Worm (Caenorhabditis elegans): ENCODE data around the gene F18F11.4.
A peak's percentile ranks its signal among the peaks of the same experiment; 100 is the strongest.

F18F11.4 gene

DNA sequence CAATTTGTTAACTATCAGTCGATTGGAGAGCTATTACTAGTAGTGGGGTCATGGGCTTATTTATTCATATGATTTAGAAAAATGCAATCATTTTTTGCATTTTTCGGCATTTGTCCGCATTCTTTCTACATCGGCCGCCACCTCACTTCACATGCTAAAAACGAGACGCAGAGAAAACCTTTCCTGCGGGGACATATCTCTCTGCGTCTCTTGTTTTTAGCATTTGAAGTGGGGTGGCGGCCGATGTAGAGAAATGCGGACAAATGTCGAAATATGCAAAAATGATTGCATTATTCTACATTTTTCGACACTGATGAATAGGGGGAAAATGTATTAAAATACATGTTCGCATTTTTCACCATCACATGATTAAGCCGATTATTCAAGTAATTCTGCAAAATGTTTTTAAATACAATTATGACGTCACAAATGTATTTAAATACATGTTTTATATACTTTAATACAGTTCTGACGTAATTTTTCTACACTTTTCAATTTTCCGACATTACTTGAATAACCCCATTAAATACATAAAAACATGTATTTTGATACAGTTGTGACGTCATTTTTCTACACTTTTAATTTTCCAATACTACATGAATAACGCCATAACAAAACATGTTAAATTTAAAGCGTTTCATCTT is 41.6 kb downstream of the F18F11.4 start:
- TF ChIP-seq ceh-28 (tag; optimal IDR thresholded peaks at IDR 0.05): no peak
- TF ChIP-seq lsy-12 (tag; optimal IDR thresholded peaks at IDR 0.05): no peak
- TF ChIP-seq ztf-11 (tag; optimal IDR thresholded peaks at IDR 0.05): no peak
- no peak for TF ChIP-seq unc-62 (GFP tag; optimal IDR thresholded peaks at IDR 0.05)
- TF ChIP-seq snpc-4 (tag; optimal IDR thresholded peaks at IDR 0.05): no peak
- TF ChIP-seq jun-1 (tag; optimal IDR thresholded peaks at IDR 0.05): no peak
- no peak for TF ChIP-seq elt-3 (tag; optimal IDR thresholded peaks at IDR 0.05)
- peak; percentile 39 for TF ChIP-seq egl-5 (tag; optimal IDR thresholded peaks at IDR 0.05)
- TF ChIP-seq daf-12 (tag; optimal IDR thresholded peaks at IDR 0.05): no peak
- TF ChIP-seq nhr-237 (tag; optimal IDR thresholded peaks at IDR 0.05): no peak
- TF ChIP-seq elt-1 (tag; optimal IDR thresholded peaks at IDR 0.05): no peak
- peak; percentile 34 for TF ChIP-seq lin-15B (tag; optimal IDR thresholded peaks at IDR 0.05)
- no peak for TF ChIP-seq nhr-67 (tag; optimal IDR thresholded peaks at IDR 0.05)
- no peak for TF ChIP-seq pha-4 (tag; optimal IDR thresholded peaks at IDR 0.05)
- TF ChIP-seq nhr-25 (tag; optimal IDR thresholded peaks at IDR 0.05): no peak

ce11 chrIV:373963-374362 is 43.3 kb downstream of the F18F11.4 start:
- no peak for TF ChIP-seq snpc-4 (tag; optimal IDR thresholded peaks at IDR 0.05)
- TF ChIP-seq pha-4 (tag; optimal IDR thresholded peaks at IDR 0.05): no peak
- no peak for TF ChIP-seq nhr-23 (tag; optimal IDR thresholded peaks at IDR 0.05)
- no peak for TF ChIP-seq zag-1 (tag; optimal IDR thresholded peaks at IDR 0.05)
- no peak for TF ChIP-seq nhr-76 (tag; optimal IDR thresholded peaks at IDR 0.05)
- no peak for TF ChIP-seq tbx-2 (tag; optimal IDR thresholded peaks at IDR 0.05)
- no peak for TF ChIP-seq aly-2 (tag; optimal IDR thresholded peaks at IDR 0.05)
- no peak for TF ChIP-seq elt-2 (tag; optimal IDR thresholded peaks at IDR 0.05)
- TF ChIP-seq elt-3 (tag; optimal IDR thresholded peaks at IDR 0.05): no peak

DNA sequence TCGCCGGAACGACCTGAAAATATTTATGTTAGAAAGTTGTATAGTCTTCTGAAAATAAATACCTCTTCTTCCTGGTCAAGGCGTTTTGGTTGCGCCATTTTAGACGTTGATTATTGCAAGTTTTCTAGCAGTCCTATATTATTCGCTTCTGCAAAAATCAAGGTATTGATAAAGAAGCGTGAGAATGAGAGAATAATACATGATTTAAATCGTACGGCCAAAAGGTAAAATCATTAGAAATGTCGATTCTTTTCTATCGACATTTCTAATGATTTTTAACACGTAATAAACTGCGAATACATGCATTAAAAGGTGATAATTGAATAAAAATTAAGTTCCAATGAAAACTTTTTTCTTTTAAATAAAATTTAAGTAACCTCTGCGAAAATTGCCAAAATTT is 45.3 kb downstream of the F18F11.4 start, which contains the start of gene fln-1:
TSS of gene fln-1 (minus strand) at position 101 of the 400 bp plus-strand sequence.
- TF ChIP-seq nhr-237 (tag; optimal IDR thresholded peaks at IDR 0.05) (no peak), ztf-11 (tag; optimal IDR thresholded peaks at IDR 0.05) (no peak), egl-27 (tag; optimal IDR thresholded peaks at IDR 0.05) (no peak), lin-15B (tag; optimal IDR thresholded peaks at IDR 0.05) (no peak), elt-3 (tag; optimal IDR thresholded peaks at IDR 0.05) (no peak), ceh-16 (tag; optimal IDR thresholded peaks at IDR 0.05) (no peak), nhr-43 (tag; optimal IDR thresholded peaks at IDR 0.05; ENCODE audit: poor library complexity, severe bottlenecking) (no peak), lin-39 (tag; optimal IDR thresholded peaks at IDR 0.05) (no peak), fos-1 (tag; optimal IDR thresholded peaks at IDR 0.05) (no peak), nhr-11 (tag; optimal IDR thresholded peaks at IDR 0.05) (no peak)

- TF ChIP-seq nhr-25 (tag; optimal IDR thresholded peaks at IDR 0.05): peak; percentile 51
- no peak for TF ChIP-seq tbx-2 (tag; optimal IDR thresholded peaks at IDR 0.05)
Measured at ce11 chrIV:377791-378190, 47.2 kb downstream of the F18F11.4 start.

DNA sequence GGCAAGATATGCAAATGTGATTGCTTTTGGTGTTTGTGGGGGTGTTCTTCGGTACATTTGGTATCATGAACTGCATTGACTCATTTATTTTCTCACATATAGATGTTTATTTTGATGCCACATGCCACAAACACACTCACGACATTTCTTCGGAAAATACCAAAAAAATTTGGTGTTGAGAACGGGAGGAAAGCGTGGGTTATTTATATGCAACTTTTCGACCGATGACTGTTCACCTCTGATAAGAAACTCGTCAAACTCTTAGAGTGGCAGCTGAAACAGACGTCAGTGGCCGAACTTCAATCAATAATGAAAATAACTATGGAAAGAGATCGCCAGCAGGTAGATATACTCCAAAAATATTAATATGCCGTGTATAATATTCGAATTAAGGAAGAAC is 47.7 kb downstream of the F18F11.4 start:
- TF ChIP-seq egl-5 (tag; optimal IDR thresholded peaks at IDR 0.05) (peak; percentile 17), elt-2 (tag; optimal IDR thresholded peaks at IDR 0.05) (peak; percentile 43), lin-15B (tag; optimal IDR thresholded peaks at IDR 0.05) (no peak), pqm-1 (tag; optimal IDR thresholded peaks at IDR 0.05) (peak; percentile 18), pha-4 (tag; optimal IDR thresholded peaks at IDR 0.05) (peak; percentile 9), tbx-2 (tag; optimal IDR thresholded peaks at IDR 0.05) (no peak), R02D3.7 (tag; optimal IDR thresholded peaks at IDR 0.05) (no peak)

ce11 chrIV:378838-379237 is 48.2 kb downstream of the F18F11.4 start:
- TF ChIP-seq mml-1 (tag; optimal IDR thresholded peaks at IDR 0.05) (no peak), nhr-12 (tag; optimal IDR thresholded peaks at IDR 0.05) (no peak), daf-12 (tag; optimal IDR thresholded peaks at IDR 0.05) (no peak), ztf-11 (tag; optimal IDR thresholded peaks at IDR 0.05) (no peak), pqm-1 (tag; optimal IDR thresholded peaks at IDR 0.05) (no peak), lin-15B (tag; optimal IDR thresholded peaks at IDR 0.05) (no peak), elt-3 (tag; optimal IDR thresholded peaks at IDR 0.05) (no peak), ceh-9 (tag; optimal IDR thresholded peaks at IDR 0.05) (no peak), tbx-2 (tag; optimal IDR thresholded peaks at IDR 0.05) (no peak), elt-1 (tag; optimal IDR thresholded peaks at IDR 0.05) (no peak), ceh-28 (tag; optimal IDR thresholded peaks at IDR 0.05) (no peak)

All from whole organism, L3 larva.